Worm (Caenorhabditis elegans) whole organism, mixed stage, embryonic: ENCODE data around the gene tsp-12.

Experiments used
- blmp-1 ChIP-seq: fragments of 150-350 bp; optimal IDR thresholded peaks from 2 replicates; lab custom pipeline; 2014; ENCODE audit warnings: missing biosample characterization, missing genetic modification characterization
- ces-1 ChIP-seq: fragments of 150-350 bp; optimal IDR thresholded peaks from 2 replicates; lab custom pipeline; 2014; ENCODE audit warnings: missing biosample characterization, missing genetic modification reagents, missing genetic modification characterization
- elt-1 ChIP-seq: sonication (generic microtip); optimal IDR thresholded peaks from 2 replicates; lab custom pipeline; 2017; ENCODE audit warnings: missing genetic modification characterization, mild to moderate bottlenecking, missing compliant biosample characterization, antibody characterized with exemption, moderate library complexity, borderline replicate concordance; ENCODE audit not compliant: insufficient read depth
- lin-13 ChIP-seq: fragments of 150-350 bp; optimal IDR thresholded peaks from 2 replicates; lab custom pipeline; 2014; ENCODE audit warnings: missing biosample characterization, missing genetic modification characterization
- lsy-2 ChIP-seq: fragments of 150-350 bp; optimal IDR thresholded peaks from 2 replicates; lab custom pipeline; 2014; ENCODE audit warnings: missing biosample characterization, missing genetic modification characterization
- mep-1 ChIP-seq: fragments of 150-350 bp; optimal IDR thresholded peaks from 2 replicates; lab custom pipeline; 2017; ENCODE audit warnings: missing biosample characterization, missing genetic modification reagents, missing genetic modification characterization, inconsistent platforms
- nhr-28 ChIP-seq: fragments of 150-350 bp; optimal IDR thresholded peaks from 2 replicates; lab custom pipeline; 2014; ENCODE audit warnings: missing biosample characterization, missing genetic modification characterization
- snpc-4 ChIP-seq: fragments of 150-350 bp; optimal IDR thresholded peaks from 2 replicates; lab custom pipeline; 2014; ENCODE audit warnings: missing biosample characterization, missing genetic modification characterization
- unc-62 ChIP-seq: fragments of 150-350 bp; optimal IDR thresholded peaks from 2 replicates; lab custom pipeline; 2014; ENCODE audit warnings: missing biosample characterization, missing genetic modification reagents, missing genetic modification characterization
- zip-8 ChIP-seq: fragments of 150-350 bp; optimal IDR thresholded peaks from 2 replicates; lab custom pipeline; 2014; ENCODE audit warnings: missing biosample characterization, missing genetic modification characterization
- ztf-11 ChIP-seq: fragments of 150-350 bp; optimal IDR thresholded peaks from 2 replicates; lab custom pipeline; 2014; ENCODE audit warnings: missing biosample characterization, missing genetic modification characterization

ce11 chrIV:10146885-10147284 lies 3.5 kb downstream of the tsp-12 start, which contains the start of gene T14G10.8:
- TF ChIP-seq blmp-1 (tag; lab: Kevin White, UChicago), result no peak
- no peak for TF ChIP-seq nhr-28 (tag; lab: Kevin White, UChicago)
- no peak for TF ChIP-seq snpc-4 (tag; lab: Kevin White, UChicago)
- no peak for TF ChIP-seq ztf-11
- no peak for TF ChIP-seq ces-1 (GFP tag; lab: Kevin White, UChicago)
- TF ChIP-seq lin-13 (tag; lab: Kevin White, UChicago), result no peak
- no peak for TF ChIP-seq mep-1 (tag; lab: Kevin White, UChicago)
- no peak for TF ChIP-seq lsy-2 (tag; lab: Kevin White, UChicago)
- no peak for TF ChIP-seq elt-1 (tag; lab: Kevin White, UChicago)
- no peak for TF ChIP-seq zip-8 (tag; lab: Kevin White, UChicago)
- TF ChIP-seq unc-62 (GFP tag; lab: Kevin White, UChicago), result no peak
